Worm (Caenorhabditis elegans) whole organism, early embryonic: Measurements from ENCODE around the gene ZK792.4.

Experiments
- B0310.2 ChIP-seq: sonication (generic microtip); optimal IDR thresholded peaks from 2 replicates; lab custom pipeline; 2016; ENCODE audit warnings: mild to moderate bottlenecking, missing genetic modification characterization, missing compliant biosample characterization
- F13C5.2 ChIP-seq: sonication (generic microtip); optimal IDR thresholded peaks from 2 replicates; lab custom pipeline; 2017; ENCODE audit warnings: mild to moderate bottlenecking, missing genetic modification characterization, inconsistent platforms, missing compliant biosample characterization
- aly-1 ChIP-seq: sonication (generic microtip); optimal IDR thresholded peaks from 2 replicates; lab custom pipeline; 2016; ENCODE audit warnings: missing genetic modification characterization, missing compliant biosample characterization
- ama-1 ChIP-seq: fragments of 150-350 bp; optimal IDR thresholded peaks from 2 replicates; lab custom pipeline; 2014
- ceh-13 ChIP-seq: fragments of 200-800 bp; sonication (Bioruptor generic); optimal IDR thresholded peaks from 2 replicates; lab custom pipeline; 2018; ENCODE audit warnings: mild to moderate bottlenecking, missing genetic modification characterization, missing compliant biosample characterization
- ceh-36 ChIP-seq: sonication (generic microtip); optimal IDR thresholded peaks from 2 replicates; lab custom pipeline; 2016; ENCODE audit warnings: missing genetic modification characterization, inconsistent platforms, missing compliant biosample characterization
- ets-7 ChIP-seq: sonication (generic microtip); optimal IDR thresholded peaks from 2 replicates; lab custom pipeline; 2016; ENCODE audit warnings: missing genotype, missing genetic modification characterization, missing compliant biosample characterization
- flt-1 ChIP-seq: fragments of 200-800 bp; sonication (Bioruptor generic); IDR thresholded peaks from 2 replicates; pipeline ENCODE4 v1.3.6; 2022; ENCODE audit warnings: missing genetic modification characterization, missing compliant biosample characterization
- hmbx-1 ChIP-seq: sonication (generic microtip); optimal IDR thresholded peaks from 2 replicates; lab custom pipeline; 2016; ENCODE audit warnings: mild to moderate bottlenecking, missing genetic modification characterization, missing compliant biosample characterization
- hmg-4 ChIP-seq: fragments of 200-800 bp; sonication (Bioruptor generic); optimal IDR thresholded peaks from 2 replicates; lab custom pipeline; 2018; ENCODE audit warnings: mild to moderate bottlenecking, missing genetic modification characterization, missing compliant biosample characterization
- hnd-1 ChIP-seq: sonication (generic microtip); optimal IDR thresholded peaks from 2 replicates; lab custom pipeline; 2016; ENCODE audit warnings: missing genetic modification characterization, missing compliant biosample characterization
- pes-1 ChIP-seq: fragments of 200-800 bp; sonication (Bioruptor generic); IDR thresholded peaks from 2 replicates; pipeline ENCODE4 v1.3.6; 2022; ENCODE audit warnings: missing genetic modification reagents, missing genetic modification characterization, missing compliant biosample characterization
- scrt-1 ChIP-seq: fragments of 200-800 bp; sonication (Bioruptor generic); IDR thresholded peaks from 2 replicates; pipeline ENCODE4 v1.3.6; 2022; ENCODE audit warnings: missing genetic modification characterization, missing compliant biosample characterization
- sea-1 ChIP-seq: fragments of 200-800 bp; sonication (Bioruptor generic); conservative IDR thresholded peaks from 2 replicates; pipeline ENCODE4 v1.3.6; 2022; ENCODE audit warnings: missing genetic modification characterization, missing compliant biosample characterization
- tbx-11 ChIP-seq: fragments of 200-800 bp; sonication (Bioruptor generic); IDR thresholded peaks from 2 replicates; pipeline ENCODE4 v1.3.6; 2022; ENCODE audit warnings: missing genetic modification characterization, missing compliant biosample characterization
- tbx-37 ChIP-seq: fragments of 200-800 bp; sonication (Bioruptor generic); conservative IDR thresholded peaks from 2 replicates; pipeline ENCODE4 v1.3.6; 2022; ENCODE audit warnings: missing genetic modification reagents, missing genetic modification characterization, missing compliant biosample characterization
- tra-4 ChIP-seq: sonication (generic microtip); optimal IDR thresholded peaks from 2 replicates; lab custom pipeline; 2017; ENCODE audit warnings: missing genetic modification characterization, missing compliant biosample characterization

ZK792.4 gene

ce11 chrIV:11649031-11649430 is 32.8 kb downstream of the ZK792.4 start, which contains the start of gene ZK809.8:
TSS of gene ZK809.8 (minus strand) at chrIV:11649064.
- TF ChIP-seq tra-4 (tag; lab: Kevin White, UChicago) (no peak), scrt-1 (GFP tag; lab: Robert Waterston, UW) (no peak), flt-1 (GFP tag; lab: Robert Waterston, UW) (no peak), hmbx-1 (no peak), tbx-37 (GFP tag; lab: Robert Waterston, UW) (no peak), hmg-4 (no peak), sea-1 (no peak), B0310.2 (tag; lab: Kevin White, UChicago) (no peak), pes-1 (no peak)

ce11 chrIV:11646908-11647307 is 34.9 kb downstream of the ZK792.4 start:
- TF ChIP-seq pes-1 (no peak), tra-4 (tag; lab: Kevin White, UChicago) (no peak), aly-1 (tag; lab: Kevin White, UChicago) (no peak), ama-1 (no peak), flt-1 (GFP tag; lab: Robert Waterston, UW) (no peak), hmg-4 (no peak), ceh-13 (no peak), hnd-1 (no peak), F13C5.2 (no peak), tbx-37 (GFP tag; lab: Robert Waterston, UW) (no peak)

ce11 chrIV:11645354-11645753 is 36.5 kb downstream of the ZK792.4 start:
- TF ChIP-seq ets-7 (tag; lab: Kevin White, UChicago), result no peak
- no peak for TF ChIP-seq ceh-13

- no peak for TF ChIP-seq ceh-13
- no peak for TF ChIP-seq pes-1
- no peak for TF ChIP-seq hmg-4
- no peak for TF ChIP-seq tbx-11
- no peak for TF ChIP-seq hmbx-1
- no peak for TF ChIP-seq flt-1 (GFP tag; lab: Robert Waterston, UW)
- TF ChIP-seq aly-1 (tag; lab: Kevin White, UChicago), result no peak
- TF ChIP-seq sea-1, result no peak
- TF ChIP-seq hnd-1, result no peak
- TF ChIP-seq tra-4 (tag; lab: Kevin White, UChicago), result no peak
- TF ChIP-seq B0310.2 (tag; lab: Kevin White, UChicago), result no peak
- no peak for TF ChIP-seq tbx-37 (GFP tag; lab: Robert Waterston, UW)
- TF ChIP-seq scrt-1 (GFP tag; lab: Robert Waterston, UW), result no peak
- no peak for TF ChIP-seq F13C5.2
- no peak for TF ChIP-seq ama-1
Measured at ce11 chrIV:11644705-11645104, 37.1 kb downstream of the ZK792.4 start.

ce11 chrIV:11643829-11644228 is 38.0 kb downstream of the ZK792.4 start, which contains the start of gene prx-2:
TSS of gene prx-2 (plus strand) at chrIV:11644129.
- TF ChIP-seq ama-1 (no peak), tra-4 (tag; lab: Kevin White, UChicago) (no peak), hmg-4 (no peak), aly-1 (tag; lab: Kevin White, UChicago) (no peak), flt-1 (GFP tag; lab: Robert Waterston, UW) (no peak), ceh-36 (no peak), tbx-37 (GFP tag; lab: Robert Waterston, UW) (no peak), pes-1 (no peak), B0310.2 (tag; lab: Kevin White, UChicago) (no peak), scrt-1 (GFP tag; lab: Robert Waterston, UW) (no peak), F13C5.2 (no peak), tbx-11 (no peak), hnd-1 (no peak)

ce11 chrIV:11641802-11642201 is 40.0 kb downstream of the ZK792.4 start, which contains the start of gene ZK809.1:
TSS of gene ZK809.1 (plus strand) at chrIV:11642102.
- TF ChIP-seq sea-1 (no peak), ama-1 (no peak), ets-7 (tag; lab: Kevin White, UChicago) (no peak), hmg-4 (no peak), B0310.2 (tag; lab: Kevin White, UChicago) (no peak), pes-1 (no peak), tra-4 (tag; lab: Kevin White, UChicago) (no peak), ceh-36 (no peak), tbx-37 (GFP tag; lab: Robert Waterston, UW) (no peak), ceh-13 (no peak), tbx-11 (no peak), hnd-1 (no peak), F13C5.2 (no peak), scrt-1 (GFP tag; lab: Robert Waterston, UW) (no peak), flt-1 (GFP tag; lab: Robert Waterston, UW) (no peak), hmbx-1 (no peak), aly-1 (tag; lab: Kevin White, UChicago) (no peak)

- TF ChIP-seq ama-1 (no peak), ets-7 (tag; lab: Kevin White, UChicago) (no peak), scrt-1 (GFP tag; lab: Robert Waterston, UW) (no peak), tbx-37 (GFP tag; lab: Robert Waterston, UW) (no peak), hmbx-1 (no peak), B0310.2 (tag; lab: Kevin White, UChicago) (no peak), ceh-36 (no peak), flt-1 (GFP tag; lab: Robert Waterston, UW) (no peak), sea-1 (no peak), aly-1 (tag; lab: Kevin White, UChicago) (no peak), tra-4 (tag; lab: Kevin White, UChicago) (no peak)
Measured at ce11 chrIV:11640915-11641314, 40.9 kb downstream of the ZK792.4 start, which contains the start of gene ttr-50. TSS of gene ttr-50 (minus strand) at chrIV:11641015.

- no peak for TF ChIP-seq pes-1
- no peak for TF ChIP-seq ceh-13
- TF ChIP-seq flt-1 (GFP tag; lab: Robert Waterston, UW), result no peak
- no peak for TF ChIP-seq aly-1 (tag; lab: Kevin White, UChicago)
- TF ChIP-seq tbx-11, result no peak
- TF ChIP-seq ets-7 (tag; lab: Kevin White, UChicago), result no peak
- no peak for TF ChIP-seq tbx-37 (GFP tag; lab: Robert Waterston, UW)
- no peak for TF ChIP-seq sea-1
- TF ChIP-seq ama-1, result no peak
- no peak for TF ChIP-seq hnd-1
- TF ChIP-seq B0310.2 (tag; lab: Kevin White, UChicago), result no peak
- TF ChIP-seq hmbx-1, result no peak
- no peak for TF ChIP-seq ceh-36
- TF ChIP-seq tra-4 (tag; lab: Kevin White, UChicago), result no peak
Measured at ce11 chrIV:11638016-11638415, 43.8 kb downstream of the ZK792.4 start, which contains the start of gene rbm-17. TSS of gene rbm-17 (plus strand) at chrIV:11638316.
